Worm (Caenorhabditis elegans) whole organism, young adult: Measurements from ENCODE around the gene ran-3.

ENCODE experiments used
- C17E4.6 ChIP-seq: fragments of 200-800 bp; sonication (Bioruptor generic); IDR thresholded peaks from 2 replicates; pipeline ENCODE4 v1.3.6; 2022; ENCODE audit warnings: missing genetic modification reagents, missing genetic modification characterization, missing compliant biosample characterization
- Y67H2A.10 ChIP-seq: fragments of 200-800 bp; sonication (Bioruptor generic); conservative IDR thresholded peaks from 2 replicates; pipeline ENCODE4 v1.3.6; 2022; ENCODE audit warnings: missing genetic modification reagents, missing genetic modification characterization, missing compliant biosample characterization
- ceh-27 ChIP-seq: fragments of 200-800 bp; sonication (Bioruptor generic); optimal IDR thresholded peaks from 2 replicates; lab custom pipeline; 2018; ENCODE audit warnings: mild to moderate bottlenecking, missing genetic modification characterization, moderate library complexity, missing compliant biosample characterization
- ceh-79 ChIP-seq: sonication (generic microtip); optimal IDR thresholded peaks from 2 replicates; lab custom pipeline; 2017; ENCODE audit warnings: mild to moderate bottlenecking, missing genetic modification characterization, missing compliant biosample characterization
- hrde-1 ChIP-seq: sonication (generic microtip); optimal IDR thresholded peaks from 2 replicates; lab custom pipeline; 2016; ENCODE audit warnings: missing genetic modification characterization, mild to moderate bottlenecking, missing compliant biosample characterization, moderate library complexity, missing genotype, missing genetic modification reagents, borderline replicate concordance
- lin-35 ChIP-seq, 3 experiments: fragments of 150-350 bp in 2 of 3; sonication (generic microtip) in 1 of 3; optimal IDR thresholded peaks; 2 replicates each; lab custom pipeline; 2014 to 2018; ENCODE audit warnings: missing biosample characterization in 3 of 3, missing genetic modification characterization in 3 of 3, missing genetic modification reagents in 3 of 3
- madf-10 ChIP-seq: sonication (generic microtip); optimal IDR thresholded peaks from 2 replicates; lab custom pipeline; 2016; ENCODE audit warnings: mild to moderate bottlenecking, missing genetic modification characterization, missing compliant biosample characterization
- pha-4 ChIP-seq: fragments of 150-350 bp; sonication (generic microtip); optimal IDR thresholded peaks from 2 replicates; lab custom pipeline; 2014; ENCODE audit warnings: missing biosample characterization, missing genetic modification reagents, missing genetic modification characterization
- snpc-4 ChIP-seq, 5 experiments: fragments of 150-350 bp in 1 of 5; sonication (generic microtip) in 4 of 5; optimal IDR thresholded peaks; 2 replicates each; lab custom pipeline; 2014 to 2018; ENCODE audit warnings: missing genetic modification characterization in 5 of 5, missing biosample characterization in 3 of 5, antibody characterized with exemption in 2 of 5, mild to moderate bottlenecking in 2 of 5, missing compliant biosample characterization in 2 of 5, missing genotype in 2 of 5, moderate library complexity in 2 of 5, missing genetic modification reagents in 1 of 5
- tbx-9 ChIP-seq: sonication (generic microtip); optimal IDR thresholded peaks from 2 replicates; lab custom pipeline; 2016; ENCODE audit warnings: borderline replicate concordance, missing genetic modification characterization, inconsistent platforms, missing compliant biosample characterization
- xnd-1 ChIP-seq: sonication (generic microtip); optimal IDR thresholded peaks from 2 replicates; lab custom pipeline; 2016; ENCODE audit warnings: missing genotype, missing genetic modification reagents, missing genetic modification characterization, missing compliant biosample characterization

DNA sequence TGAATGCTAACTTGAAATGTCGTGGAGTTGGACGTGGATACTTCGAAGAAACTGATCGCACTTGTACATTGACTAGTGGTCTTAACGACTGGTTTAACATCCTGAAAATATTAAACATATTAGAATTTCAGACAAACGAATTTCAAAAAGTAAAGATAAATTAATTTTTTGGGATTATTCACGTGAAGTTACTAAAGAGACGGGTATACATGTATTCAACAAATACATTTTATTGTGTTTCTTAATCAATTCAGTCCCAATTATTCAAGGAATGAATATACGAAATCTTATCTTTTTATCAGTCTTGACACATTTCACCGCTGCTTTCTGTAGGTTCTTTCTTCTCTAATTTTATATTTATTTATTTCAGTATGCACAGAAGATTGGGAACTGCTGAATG, 46.4 kb downstream of the ran-3 start, which contains the start of the genes mrpl-10 and clec-142:
- TF ChIP-seq C17E4.6: no peak
- TF ChIP-seq ceh-27 (GFP tag; lab: Kevin White, UChicago): no peak
- no peak for TF ChIP-seq snpc-4 (GFP tag; optimal IDR thresholded peaks at IDR 0.05; lab: Kevin White, UChicago)
- no peak for TF ChIP-seq snpc-4 (tag; optimal IDR thresholded peaks at IDR 0.05; lab: Kevin White, UChicago)
- TF ChIP-seq xnd-1 (tag; lab: Kevin White, UChicago): no peak
- no peak for TF ChIP-seq madf-10
- TF ChIP-seq lin-35 (GFP tag; optimal IDR thresholded peaks at IDR 0.05; lab: Kevin White, UChicago): no peak
- TF ChIP-seq hrde-1 (tag; lab: Kevin White, UChicago): no peak
- TF ChIP-seq ceh-79: no peak
- no peak for TF ChIP-seq Y67H2A.10 (GFP tag; lab: Robert Waterston, UW)
- TF ChIP-seq tbx-9 (tag; lab: Kevin White, UChicago): no peak
- TF ChIP-seq pha-4: no peak
